Fruit fly (Drosophila melanogaster): ENCODE results near the gene RasGAP1.
A peak's percentile ranks its signal among the peaks of the same experiment; 100 is the strongest.

The RasGAP1 gene

DNA sequence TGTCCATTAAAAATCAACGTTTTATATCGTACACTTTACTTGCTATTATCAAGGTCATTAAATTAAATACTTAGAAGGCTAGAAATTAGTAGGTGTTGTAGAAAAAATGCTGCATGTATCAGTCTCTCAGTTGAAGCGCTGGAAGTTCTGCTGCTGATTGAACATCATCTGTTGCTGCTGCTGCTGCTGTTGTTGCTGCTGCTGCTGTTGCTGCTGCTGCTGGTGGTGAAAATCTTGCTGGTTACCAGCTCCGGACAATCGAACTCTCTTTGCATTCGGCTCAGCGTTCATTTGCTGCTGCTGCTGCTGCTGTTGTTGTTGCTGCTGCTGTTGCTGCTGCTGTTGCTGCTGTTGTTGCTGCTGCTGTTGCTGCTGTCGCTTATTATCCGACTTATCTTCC is 18.0 kb downstream of the RasGAP1 start:
- TF ChIP-seq cyc (GFP tag; optimal IDR thresholded peaks at IDR 0.05): no peak
- TF ChIP-seq CG3919 (GFP tag; optimal IDR thresholded peaks at IDR 0.05): peak; percentile 16
- TF ChIP-seq CG10669 (GFP tag; optimal IDR thresholded peaks at IDR 0.05): no peak
- no peak for TF ChIP-seq CG15336 (GFP tag; IDR thresholded peaks at IDR 0.05)

DNA sequence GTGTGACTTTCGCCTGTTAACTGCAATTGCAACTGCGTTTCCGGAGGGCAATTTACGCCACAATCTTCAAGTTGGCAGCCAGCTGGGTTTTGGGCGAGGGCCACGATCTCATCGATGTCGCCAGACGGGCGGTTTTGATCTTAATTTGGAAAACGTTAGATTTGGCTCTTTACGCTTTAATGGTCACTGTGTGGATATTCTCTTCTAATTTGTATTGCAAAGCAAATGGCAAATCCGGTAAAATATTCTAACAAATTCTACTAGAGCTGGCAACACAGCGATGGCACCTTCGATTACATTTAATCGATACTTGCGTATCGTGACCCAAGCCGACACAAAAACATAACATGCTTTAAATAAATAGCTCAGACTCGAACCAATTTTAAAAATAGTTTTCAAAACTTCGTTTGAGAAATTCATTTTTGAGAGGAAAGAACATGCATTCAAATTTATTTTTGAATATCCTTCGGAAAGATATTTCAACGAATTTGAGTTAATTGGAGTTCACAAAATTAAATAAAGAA is 18.5 kb downstream of the RasGAP1 start, which contains the start of gene I-2:
Gene I-2 (minus strand): TSS at position 282 of the 524 bp plus-strand sequence.
- no peak for TF ChIP-seq CG8632 (GFP tag; optimal IDR thresholded peaks at IDR 0.05)
- TF ChIP-seq CG31627 (GFP tag; optimal IDR thresholded peaks at IDR 0.05): peak; percentile 2
- no peak for TF ChIP-seq fd85E (GFP tag; optimal IDR thresholded peaks at IDR 0.05)
- TF ChIP-seq CG10631 (GFP tag; optimal IDR thresholded peaks at IDR 0.05): no peak
- TF ChIP-seq CG7368 (GFP tag; optimal IDR thresholded peaks at IDR 0.05): no peak
- TF ChIP-seq svp (GFP tag): peak; percentile 48
- no peak for TF ChIP-seq spab (GFP tag; optimal IDR thresholded peaks at IDR 0.05)
- TF ChIP-seq CG3919 (GFP tag; optimal IDR thresholded peaks at IDR 0.05): peak; percentile 16
- no peak for TF ChIP-seq Hr4 (GFP tag; optimal IDR thresholded peaks at IDR 0.05)
- no peak for TF ChIP-seq CG8319 (GFP tag; optimal IDR thresholded peaks at IDR 0.05)
- no peak for TF ChIP-seq CG16779 (tag; optimal IDR thresholded peaks at IDR 0.05)
- 0 out of 2 replicates have a peak, but pooled peaks have one; percentile 8 for TF ChIP-seq CG15336 (GFP tag; IDR thresholded peaks at IDR 0.05)
- no peak for TF ChIP-seq cyc (GFP tag; optimal IDR thresholded peaks at IDR 0.05)

DNA sequence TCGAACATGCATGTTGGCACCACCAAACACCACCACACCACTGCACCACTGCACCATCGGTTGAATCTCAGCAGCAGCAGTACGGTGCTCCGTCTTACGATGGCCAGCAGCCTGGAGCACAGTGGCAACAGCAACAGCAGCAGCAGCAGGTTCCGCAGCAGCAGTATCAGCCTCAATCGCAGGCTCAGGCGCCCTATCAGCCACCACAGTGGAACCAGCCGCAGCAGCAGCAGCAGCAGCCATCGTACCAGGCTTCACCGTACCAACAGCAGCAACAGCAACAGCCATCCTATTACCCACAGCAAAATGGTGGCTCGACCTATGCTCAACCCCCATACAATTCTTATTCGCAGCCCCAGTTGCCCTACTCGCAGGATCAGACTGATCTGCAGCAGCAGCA is 23.0 kb downstream of the RasGAP1 start:
- TF ChIP-seq fd59A (GFP tag; optimal IDR thresholded peaks at IDR 0.05): no peak
- TF ChIP-seq esn (GFP tag; optimal IDR thresholded peaks at IDR 0.05): no peak

DNA sequence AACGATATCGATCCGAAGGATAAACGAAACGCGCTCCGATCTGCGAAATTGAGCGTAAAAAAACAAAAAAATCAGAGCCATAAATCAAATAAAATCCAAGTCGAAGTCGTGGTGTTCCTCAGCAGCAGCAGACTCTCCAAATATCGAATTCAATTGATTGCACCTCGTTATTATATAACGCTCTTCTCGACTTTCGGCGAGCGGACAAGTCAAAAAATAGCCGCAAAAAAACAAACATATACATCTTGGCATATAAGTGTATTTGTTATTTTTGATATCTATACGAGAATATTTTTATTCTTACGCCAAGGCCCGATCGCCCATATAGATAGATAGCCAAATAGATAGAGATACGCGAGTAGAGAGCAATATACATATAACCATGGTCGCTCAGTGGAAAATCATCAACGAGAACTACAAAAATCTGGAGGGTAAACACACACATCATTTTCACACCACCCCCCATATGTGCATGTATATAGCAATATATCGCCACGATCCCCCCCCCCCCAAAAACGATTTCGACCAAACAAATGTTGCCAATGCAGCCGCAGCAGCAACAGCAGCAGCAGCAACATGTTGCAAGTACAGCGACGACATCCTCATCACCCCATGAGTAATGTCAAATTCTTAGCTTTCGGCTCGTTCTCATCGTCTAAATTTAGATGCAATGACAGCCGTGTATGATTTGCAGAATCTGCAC is 25.3 kb downstream of the RasGAP1 start:
- TF ChIP-seq spab (GFP tag; optimal IDR thresholded peaks at IDR 0.05) (no peak), topi (GFP tag; optimal IDR thresholded peaks at IDR 0.05) (no peak), Met (GFP tag; optimal IDR thresholded peaks at IDR 0.05) (no peak), Lpt (GFP tag; optimal IDR thresholded peaks at IDR 0.05) (no peak), ss (GFP tag; optimal IDR thresholded peaks at IDR 0.05) (no peak), CG10631 (GFP tag; optimal IDR thresholded peaks at IDR 0.05) (no peak), CG8119 (GFP tag; IDR thresholded peaks at IDR 0.05) (no peak), cyc (GFP tag; optimal IDR thresholded peaks at IDR 0.05) (no peak), salr (GFP tag; optimal IDR thresholded peaks at IDR 0.05) (no peak), CG6276 (GFP tag; optimal IDR thresholded peaks at IDR 0.05) (no peak), Sox15 (GFP tag; optimal IDR thresholded peaks at IDR 0.05) (no peak)

DNA sequence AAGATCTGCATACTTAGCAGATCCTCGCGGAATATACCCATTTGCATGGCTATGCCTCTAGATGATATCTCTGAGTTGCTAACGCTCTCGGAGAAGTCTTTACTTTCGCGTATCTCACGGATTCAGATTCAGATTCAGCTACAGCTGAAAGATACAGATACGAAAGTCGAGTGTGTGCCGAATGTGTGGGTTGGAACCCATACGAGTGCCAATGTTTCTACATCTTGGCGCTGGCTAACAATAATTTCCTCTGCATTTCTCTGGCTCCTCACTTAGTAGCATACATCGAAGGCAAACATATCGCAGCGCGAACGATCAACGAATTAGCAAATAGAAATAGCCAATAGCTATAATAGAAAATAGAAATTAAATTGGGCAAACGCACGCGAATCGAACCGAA is 25.9 kb downstream of the RasGAP1 start:
- TF ChIP-seq Eip75B (GFP tag; optimal IDR thresholded peaks at IDR 0.05) (no peak), ss (GFP tag; optimal IDR thresholded peaks at IDR 0.05) (no peak), CG10631 (GFP tag; optimal IDR thresholded peaks at IDR 0.05) (no peak), Sox102F (GFP tag; optimal IDR thresholded peaks at IDR 0.05) (no peak), Ets96B (tag; optimal IDR thresholded peaks at IDR 0.05) (no peak), CG6276 (GFP tag; optimal IDR thresholded peaks at IDR 0.05) (no peak)

DNA sequence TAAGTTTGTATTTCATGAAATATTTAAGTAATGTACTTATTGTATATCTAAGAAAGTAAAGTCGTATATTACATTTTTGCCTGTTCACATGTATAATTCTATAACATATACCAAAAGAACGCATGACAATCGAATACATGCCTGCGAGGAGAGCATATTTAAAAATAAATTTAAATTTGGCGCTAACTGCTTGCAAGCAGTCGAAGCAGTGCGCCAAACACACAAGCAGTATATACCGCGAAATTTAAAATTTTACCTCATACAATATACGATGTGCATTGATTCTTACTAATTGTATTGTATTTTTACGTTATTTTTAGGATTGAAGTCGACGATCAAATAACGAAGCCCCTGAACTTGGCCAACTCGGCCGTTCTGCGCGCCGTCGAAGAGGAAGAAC is 30.9 kb downstream of the RasGAP1 start:
- TF ChIP-seq CG6854 (GFP tag; optimal IDR thresholded peaks at IDR 0.05) (no peak), dac (GFP tag; optimal IDR thresholded peaks at IDR 0.05) (no peak), CG11902 (GFP tag; optimal IDR thresholded peaks at IDR 0.05) (no peak), CG32006 (GFP tag; optimal IDR thresholded peaks at IDR 0.05) (no peak), OdsH (GFP tag; optimal IDR thresholded peaks at IDR 0.05) (no peak), lz (GFP tag; optimal IDR thresholded peaks at IDR 0.05) (no peak), CG6276 (GFP tag; optimal IDR thresholded peaks at IDR 0.05) (no peak), CG11294 (GFP tag; IDR thresholded peaks at IDR 0.05) (no peak), CG8632 (GFP tag; optimal IDR thresholded peaks at IDR 0.05) (no peak), Eip78C (GFP tag) (no peak), ss (GFP tag; optimal IDR thresholded peaks at IDR 0.05) (no peak), CG8119 (GFP tag; IDR thresholded peaks at IDR 0.05) (no peak), fd59A (GFP tag; optimal IDR thresholded peaks at IDR 0.05) (no peak), acj6 (GFP tag; optimal IDR thresholded peaks at IDR 0.05) (no peak), CG9139 (GFP tag; optimal IDR thresholded peaks at IDR 0.05) (no peak)

Data from whole organism, prepupa.